Fruit fly (Drosophila melanogaster) whole organism, prepupa: Measurements from ENCODE around the gene mRpL3.

ENCODE experiments used
- Blimp-1 ChIP-seq: fragments of 200-800 bp; sonication (Bioruptor generic); optimal IDR thresholded peaks from 3 replicates; lab custom pipeline; 2017; ENCODE audit warnings: missing biosample characterization, missing genetic modification characterization, mild to moderate bottlenecking, moderate library complexity, missing genetic modification reagents
- CG10669 ChIP-seq: fragments of 200-800 bp; sonication (Bioruptor generic); optimal IDR thresholded peaks from 3 replicates; lab custom pipeline; 2018; ENCODE audit warnings: missing biosample characterization, mild to moderate bottlenecking, missing genetic modification characterization, moderate library complexity
- CG11294 ChIP-seq: fragments of 200-800 bp; sonication (Bioruptor generic); IDR thresholded peaks from 2 replicates; pipeline ENCODE4 v1.3.6; 2022; ENCODE audit warnings: missing biosample characterization, missing genetic modification characterization
- CG11762 ChIP-seq: fragments of 200-800 bp; sonication (Bioruptor generic); optimal IDR thresholded peaks from 3 replicates; lab custom pipeline; 2016; ENCODE audit warnings: missing biosample characterization, missing genetic modification characterization; ENCODE audit not compliant: insufficient read depth
- CG11902 ChIP-seq: fragments of 200-800 bp; sonication (Bioruptor generic); optimal IDR thresholded peaks from 3 replicates; lab custom pipeline; 2016; ENCODE audit warnings: missing biosample characterization, missing genetic modification characterization
- CG15336 ChIP-seq: fragments of 200-800 bp; sonication (Bioruptor generic); IDR thresholded peaks from 2 replicates; pipeline ENCODE4 v1.3.6; 2022; ENCODE audit warnings: missing biosample characterization, missing genetic modification characterization
- CG16779 ChIP-seq: fragments of 200-800 bp; sonication (Bioruptor generic); optimal IDR thresholded peaks from 3 replicates; lab custom pipeline; 2017; ENCODE audit warnings: missing biosample characterization, mild to moderate bottlenecking, missing genetic modification characterization
- CG31627 ChIP-seq: fragments of 200-800 bp; sonication (Bioruptor generic); optimal IDR thresholded peaks from 3 replicates; lab custom pipeline; 2016; ENCODE audit warnings: missing biosample characterization, missing genetic modification characterization
- CG32006 ChIP-seq: fragments of 200-800 bp; sonication (Bioruptor generic); optimal IDR thresholded peaks from 3 replicates; lab custom pipeline; 2017; ENCODE audit warnings: missing biosample characterization, mild to moderate bottlenecking, missing genetic modification characterization
- CG34406 ChIP-seq: fragments of 200-800 bp; sonication (Bioruptor generic); optimal IDR thresholded peaks from 3 replicates; lab custom pipeline; 2016; ENCODE audit warnings: missing biosample characterization, missing genetic modification characterization
- CG4318 ChIP-seq: fragments of 200-800 bp; sonication (Bioruptor generic); optimal IDR thresholded peaks from 3 replicates; lab custom pipeline; 2017; ENCODE audit warnings: missing biosample characterization, mild to moderate bottlenecking, missing genetic modification characterization
- CG6163 ChIP-seq: fragments of 200-800 bp; sonication (Bioruptor generic); IDR thresholded peaks from 3 replicates; pipeline ENCODE4 v1.3.6; 2022; ENCODE audit warnings: missing biosample characterization, missing genetic modification characterization
- CG6276 ChIP-seq: fragments of 200-800 bp; sonication (Bioruptor generic); optimal IDR thresholded peaks from 2 replicates; lab custom pipeline; 2017; ENCODE audit warnings: missing biosample characterization, mild to moderate bottlenecking, missing genetic modification characterization
- CG6808 ChIP-seq: fragments of 200-800 bp; sonication (Bioruptor generic); optimal IDR thresholded peaks from 3 replicates; lab custom pipeline; 2017; ENCODE audit warnings: missing biosample characterization, missing genetic modification characterization, mild to moderate bottlenecking, moderate library complexity, missing genetic modification reagents
- CG6854 ChIP-seq: fragments of 200-800 bp; sonication (Bioruptor generic); optimal IDR thresholded peaks from 2 replicates; lab custom pipeline; 2017; ENCODE audit warnings: missing biosample characterization, mild to moderate bottlenecking, missing genetic modification characterization
- CG7368 ChIP-seq: fragments of 200-800 bp; sonication (Bioruptor generic); optimal IDR thresholded peaks from 3 replicates; lab custom pipeline; 2016; ENCODE audit warnings: missing biosample characterization, missing genetic modification characterization
- CG8119 ChIP-seq: fragments of 200-800 bp; sonication (Bioruptor generic); IDR thresholded peaks from 3 replicates; pipeline ENCODE4 v1.3.6; 2022; ENCODE audit warnings: missing biosample characterization, missing genetic modification characterization
- CG8319 ChIP-seq: fragments of 200-800 bp; sonication (Bioruptor generic); optimal IDR thresholded peaks from 3 replicates; lab custom pipeline; 2016; ENCODE audit warnings: missing biosample characterization, missing genetic modification characterization
- CG8632 ChIP-seq: fragments of 200-800 bp; sonication (Bioruptor generic); optimal IDR thresholded peaks from 3 replicates; lab custom pipeline; 2016; ENCODE audit warnings: missing biosample characterization, missing genetic modification characterization
- CG9139 ChIP-seq: fragments of 200-800 bp; sonication (Bioruptor generic); optimal IDR thresholded peaks from 3 replicates; lab custom pipeline; 2017; ENCODE audit warnings: missing biosample characterization, mild to moderate bottlenecking, missing genetic modification characterization
- Eip75B ChIP-seq: fragments of 200-800 bp; sonication (Bioruptor generic); optimal IDR thresholded peaks from 3 replicates; lab custom pipeline; 2016; ENCODE audit warnings: missing biosample characterization, missing genetic modification characterization
- Eip78C ChIP-seq: fragments of 200-800 bp; sonication (Bioruptor generic); peaks from one replicate; lab custom pipeline; 2016; ENCODE audit warnings: missing biosample characterization, missing genetic modification characterization
- Eip93F ChIP-seq: fragments of 200-800 bp; sonication (Bioruptor generic); optimal IDR thresholded peaks from 2 replicates; lab custom pipeline; 2016; ENCODE audit warnings: missing biosample characterization, mild to moderate bottlenecking, missing genetic modification characterization
- Ets21C ChIP-seq: fragments of 200-800 bp; sonication (Bioruptor generic); optimal IDR thresholded peaks from 3 replicates; lab custom pipeline; 2016; ENCODE audit warnings: missing biosample characterization, missing genetic modification characterization
- Ets96B ChIP-seq: fragments of 200-800 bp; optimal IDR thresholded peaks from 2 replicates; lab custom pipeline; 2019; ENCODE audit warnings: missing biosample characterization, mild to moderate bottlenecking, missing genetic modification characterization, moderate library complexity
- Gug ChIP-seq: fragments of 200-800 bp; sonication (Bioruptor generic); IDR thresholded peaks from 2 replicates; pipeline ENCODE4 v1.3.6; 2022; ENCODE audit warnings: missing biosample characterization, missing genetic modification characterization
- Hr4 ChIP-seq: fragments of 200-800 bp; sonication (Bioruptor generic); optimal IDR thresholded peaks from 3 replicates; lab custom pipeline; 2016; ENCODE audit warnings: missing biosample characterization, missing genetic modification characterization
- Lpt ChIP-seq: fragments of 200-800 bp; sonication (Bioruptor generic); optimal IDR thresholded peaks from 3 replicates; lab custom pipeline; 2016; ENCODE audit warnings: missing biosample characterization, missing genetic modification characterization
- Met ChIP-seq: fragments of 200-800 bp; sonication (Bioruptor generic); optimal IDR thresholded peaks from 3 replicates; lab custom pipeline; 2016; ENCODE audit warnings: missing biosample characterization, missing genetic modification characterization
- Smox ChIP-seq: fragments of 200-800 bp; sonication (Bioruptor generic); optimal IDR thresholded peaks from 3 replicates; lab custom pipeline; 2016; ENCODE audit warnings: missing biosample characterization, missing genetic modification characterization
- Sox102F ChIP-seq: fragments of 200-800 bp; sonication (Bioruptor generic); optimal IDR thresholded peaks from 2 replicates; lab custom pipeline; 2016; ENCODE audit warnings: missing biosample characterization, mild to moderate bottlenecking, missing genetic modification characterization
- Sox14 ChIP-seq: fragments of 200-800 bp; sonication (Bioruptor generic); optimal IDR thresholded peaks from 3 replicates; lab custom pipeline; 2016; ENCODE audit warnings: missing biosample characterization, missing genetic modification characterization
- Sox15 ChIP-seq: fragments of 200-800 bp; sonication (Bioruptor generic); optimal IDR thresholded peaks from 3 replicates; lab custom pipeline; 2016; ENCODE audit warnings: missing biosample characterization, missing genetic modification characterization
- achi ChIP-seq: fragments of 200-800 bp; sonication (Bioruptor generic); optimal IDR thresholded peaks from 3 replicates; lab custom pipeline; 2016; ENCODE audit warnings: missing biosample characterization, missing genetic modification characterization
- acj6 ChIP-seq: fragments of 200-800 bp; sonication (Bioruptor generic); optimal IDR thresholded peaks from 3 replicates; lab custom pipeline; 2016; ENCODE audit warnings: missing biosample characterization, missing genetic modification characterization
- cyc ChIP-seq: fragments of 200-800 bp; sonication (Bioruptor generic); optimal IDR thresholded peaks from 3 replicates; lab custom pipeline; 2016; ENCODE audit warnings: missing biosample characterization, missing genetic modification characterization
- dsx ChIP-seq: fragments of 200-800 bp; optimal IDR thresholded peaks from 3 replicates; lab custom pipeline; 2019; ENCODE audit warnings: missing biosample characterization, mild to moderate bottlenecking, missing genetic modification characterization, moderate library complexity; ENCODE audit not compliant: poor library complexity, severe bottlenecking
- eg ChIP-seq: fragments of 200-800 bp; sonication (Bioruptor generic); IDR thresholded peaks from 3 replicates; pipeline ENCODE4 v1.3.6; 2022; ENCODE audit warnings: missing biosample characterization, missing genetic modification characterization
- fd59A ChIP-seq: fragments of 200-800 bp; sonication (Bioruptor generic); optimal IDR thresholded peaks from 2 replicates; lab custom pipeline; 2017; ENCODE audit warnings: missing biosample characterization, mild to moderate bottlenecking, missing genetic modification characterization, missing genetic modification reagents
- fkh ChIP-seq: fragments of 200-800 bp; sonication (Bioruptor generic); optimal IDR thresholded peaks from 3 replicates; lab custom pipeline; 2017; ENCODE audit warnings: missing biosample characterization, mild to moderate bottlenecking, missing genetic modification characterization, moderate library complexity
- lz ChIP-seq: fragments of 200-800 bp; sonication (Bioruptor generic); optimal IDR thresholded peaks from 3 replicates; lab custom pipeline; 2016; ENCODE audit warnings: missing biosample characterization, missing genetic modification characterization
- net ChIP-seq: fragments of 200-800 bp; sonication (Bioruptor generic); optimal IDR thresholded peaks from 3 replicates; lab custom pipeline; 2016; ENCODE audit warnings: missing biosample characterization, missing genetic modification characterization
- salr ChIP-seq, 2 experiments: fragments of 200-800 bp; sonication (Bioruptor generic); optimal IDR thresholded peaks; 3 replicates each; lab custom pipeline; 2016 to 2018; ENCODE audit warnings: missing biosample characterization in 2 of 2, missing genetic modification characterization in 2 of 2, mild to moderate bottlenecking in 1 of 2
- spab ChIP-seq: fragments of 200-800 bp; sonication (Bioruptor generic); optimal IDR thresholded peaks from 2 replicates; lab custom pipeline; 2017; ENCODE audit warnings: missing biosample characterization, mild to moderate bottlenecking, missing genetic modification characterization, missing genetic modification reagents
- ss ChIP-seq, 2 experiments: fragments of 200-800 bp; sonication (Bioruptor generic); optimal IDR thresholded peaks; 2 replicates in 1 of 2; 3 replicates in 1 of 2; lab custom pipeline; 2017 to 2018; ENCODE audit warnings: mild to moderate bottlenecking in 2 of 2, missing biosample characterization in 2 of 2, missing genetic modification characterization in 2 of 2, moderate library complexity in 1 of 2
- svp ChIP-seq: fragments of 200-800 bp; sonication (Bioruptor generic); peaks from one replicate; lab custom pipeline; 2016; ENCODE audit warnings: missing biosample characterization, missing genetic modification characterization
- topi ChIP-seq: fragments of 200-800 bp; sonication (Bioruptor generic); optimal IDR thresholded peaks from 3 replicates; lab custom pipeline; 2016; ENCODE audit warnings: missing biosample characterization, missing genetic modification characterization

mRpL3 gene

dm6 chrX:15737110-15737509, 23.9 kb upstream of the mRpL3 start, which contains the start of gene Arp6:
Gene Arp6, minus strand, starts transcription at chrX:15737120.
- no peak for TF ChIP-seq CG4318 (GFP tag; lab: Kevin White, UChicago)
- TF ChIP-seq acj6 (GFP tag; lab: Kevin White, UChicago) = no peak
- peak; percentile 2 for TF ChIP-seq Eip78C (GFP tag; lab: Kevin White, UChicago)
- no peak for TF ChIP-seq CG9139 (GFP tag; lab: Kevin White, UChicago)
- TF ChIP-seq CG11762 (GFP tag; lab: Kevin White, UChicago) = no peak
- no peak for TF ChIP-seq CG15336 (GFP tag; lab: Robert Waterston, UW)
- no peak for TF ChIP-seq achi (GFP tag; lab: Kevin White, UChicago)
- no peak for TF ChIP-seq Sox14 (GFP tag; lab: Kevin White, UChicago)
- TF ChIP-seq CG34406 (GFP tag; lab: Kevin White, UChicago) = no peak

dm6 chrX:15738890-15739550, 22.0 kb upstream of the mRpL3 start, which contains the start of the genes CG11679 and CG8206:
Gene CG11679, minus strand, starts transcription at chrX:15738954.
Gene CG8206, plus strand, starts transcription at chrX:15739230.
- TF ChIP-seq Blimp-1 (GFP tag; lab: Kevin White, UChicago) (no peak), CG15336 (GFP tag; lab: Robert Waterston, UW) (0 out of 2 replicates have a peak, but pooled peaks have one; percentile 23), svp (GFP tag; lab: Kevin White, UChicago) (peak; percentile 65), Eip75B (GFP tag; lab: Kevin White, UChicago) (peak; percentile 45), Eip93F (GFP tag; lab: Kevin White, UChicago) (no peak), Smox (GFP tag; lab: Kevin White, UChicago) (peak; percentile 16), lz (peak; percentile 50), Gug (GFP tag; lab: Robert Waterston, UW) (no peak), CG16779 (tag; lab: Kevin White, UChicago) (no peak), Met (GFP tag; lab: Kevin White, UChicago) (peak; percentile 36), fkh (GFP tag; lab: Kevin White, UChicago) (no peak), CG11294 (peak; percentile 22; the same call in 1 of the 2 replicates), ss (GFP tag; optimal IDR thresholded peaks at IDR 0.05; lab: Kevin White, UChicago) (no peak), Sox15 (peak; percentile 15), CG31627 (GFP tag; lab: Kevin White, UChicago) (peak; percentile 50), CG8119 (no peak), Lpt (GFP tag; lab: Kevin White, UChicago) (no peak), CG6808 (GFP tag; lab: Kevin White, UChicago) (no peak), CG6163 (0 out of 3 replicates have a peak, but pooled peaks have one; percentile 20), net (no peak), CG6276 (no peak), Sox102F (GFP tag; lab: Kevin White, UChicago) (no peak), Sox14 (GFP tag; lab: Kevin White, UChicago) (peak; percentile 57), achi (GFP tag; lab: Kevin White, UChicago) (peak; percentile 30), Hr4 (peak; percentile 43), fd59A (GFP tag; lab: Kevin White, UChicago) (no peak), Ets21C (GFP tag; lab: Kevin White, UChicago) (peak; percentile 39), cyc (GFP tag; lab: Kevin White, UChicago) (peak; percentile 51), Ets96B (peak; percentile 33), Eip78C (GFP tag; lab: Kevin White, UChicago) (peak; percentile 79), CG9139 (GFP tag; lab: Kevin White, UChicago) (no peak), CG6854 (GFP tag; lab: Kevin White, UChicago) (no peak), acj6 (GFP tag; lab: Kevin White, UChicago) (peak; percentile 33), spab (GFP tag; lab: Kevin White, UChicago) (no peak), CG11902 (no peak), CG32006 (GFP tag; lab: Kevin White, UChicago) (peak; percentile 39), CG7368 (GFP tag; lab: Kevin White, UChicago) (no peak), CG10669 (GFP tag; lab: Kevin White, UChicago) (no peak), CG8319 (GFP tag; lab: Kevin White, UChicago) (no peak), dsx (GFP tag; lab: Kevin White, UChicago) (no peak), salr (GFP tag; optimal IDR thresholded peaks at IDR 0.05; lab: Kevin White, UChicago) (no peak), CG8632 (GFP tag; lab: Kevin White, UChicago) (no peak), eg (GFP tag; lab: Robert Waterston, UW) (peak; percentile 34; the same call in 1 of the 3 replicates), topi (peak; percentile 55)
